Worm (Caenorhabditis elegans): ENCODE measurements around the gene C55A6.7.

- no peak for TF ChIP-seq ama-1 (optimal IDR thresholded peaks at IDR 0.05)
- TF ChIP-seq nfya-1 (tag; optimal IDR thresholded peaks at IDR 0.05): no peak
- no peak for TF ChIP-seq pha-2 (tag; optimal IDR thresholded peaks at IDR 0.05)
- no peak for TF ChIP-seq pha-4 (tag; optimal IDR thresholded peaks at IDR 0.05)
- no peak for TF ChIP-seq fkh-6 (tag; optimal IDR thresholded peaks at IDR 0.05)
- no peak for TF ChIP-seq tbx-2 (tag; optimal IDR thresholded peaks at IDR 0.05)
- TF ChIP-seq nhr-11 (tag; optimal IDR thresholded peaks at IDR 0.05): no peak
- TF ChIP-seq fkh-10 (GFP tag; optimal IDR thresholded peaks at IDR 0.05): no peak
These were observed 14.0 kb downstream of the C55A6.7 start for ce11 chrV:11506347-11506746.

Data from whole organism, late embryonic.